Fruit fly (Drosophila melanogaster) whole organism, embryonic: ENCODE measurements around the gene Pss.

Experiments used
- Antp ChIP-seq: fragments of 200-800 bp; sonication (Bioruptor generic); optimal IDR thresholded peaks from 3 replicates; lab custom pipeline; 2016; ENCODE audit warnings: missing biosample characterization, missing genetic modification characterization
- C15 ChIP-seq: fragments of 200-800 bp; sonication (Bioruptor generic); IDR thresholded peaks from 3 replicates; pipeline ENCODE4 v1.3.6; 2022; ENCODE audit warnings: missing biosample characterization, missing genetic modification characterization
- CG10431 ChIP-seq: fragments of 200-800 bp; sonication (Bioruptor generic); optimal IDR thresholded peaks from 3 replicates; lab custom pipeline; 2018; ENCODE audit warnings: missing biosample characterization, mild to moderate bottlenecking, missing genetic modification characterization
- CG10979 ChIP-seq: fragments of 200-800 bp; sonication (Bioruptor generic); optimal IDR thresholded peaks from 2 replicates; lab custom pipeline; 2018; ENCODE audit warnings: missing biosample characterization, mild to moderate bottlenecking, missing genetic modification characterization, moderate library complexity
- CG12299 ChIP-seq: fragments of 200-800 bp; sonication (Bioruptor generic); optimal IDR thresholded peaks from 2 replicates; lab custom pipeline; 2018; ENCODE audit warnings: missing biosample characterization, mild to moderate bottlenecking, missing genetic modification characterization
- CG12391 ChIP-seq: fragments of 200-800 bp; sonication (Bioruptor generic); optimal IDR thresholded peaks from 3 replicates; lab custom pipeline; 2018; ENCODE audit warnings: missing biosample characterization, mild to moderate bottlenecking, missing genetic modification characterization, moderate library complexity
- CG14667 ChIP-seq: fragments of 200-800 bp; sonication (Bioruptor generic); IDR thresholded peaks from 2 replicates; pipeline ENCODE4 v1.3.6; 2022; ENCODE audit warnings: missing biosample characterization, missing genetic modification characterization
- CG17186 ChIP-seq: fragments of 200-800 bp; sonication (Bioruptor generic); optimal IDR thresholded peaks from 3 replicates; lab custom pipeline; 2017; ENCODE audit warnings: missing biosample characterization, missing genetic modification reagents, missing genetic modification characterization
- CG17328 ChIP-seq: fragments of 200-800 bp; sonication (Bioruptor generic); IDR thresholded peaks from 2 replicates; pipeline ENCODE4 v1.3.6; 2022; ENCODE audit warnings: missing biosample characterization, missing genetic modification characterization
- CG2129 ChIP-seq: fragments of 200-800 bp; sonication (Bioruptor generic); IDR thresholded peaks from 2 replicates; pipeline ENCODE4 v1.3.6; 2022; ENCODE audit warnings: missing biosample characterization, missing genetic modification characterization; ENCODE audit not compliant: partially characterized antibody
- CG2712 ChIP-seq: fragments of 200-800 bp; optimal IDR thresholded peaks from 3 replicates; lab custom pipeline; 2019; ENCODE audit warnings: missing biosample characterization, mild to moderate bottlenecking, missing genetic modification characterization, moderate library complexity
- CG32772 ChIP-seq: fragments of 200-800 bp; sonication (Bioruptor generic); IDR thresholded peaks from 2 replicates; pipeline ENCODE4 v1.3.6; 2022; ENCODE audit warnings: missing biosample characterization, missing genetic modification characterization
- CG33557 ChIP-seq: fragments of 200-800 bp; sonication (Bioruptor generic); optimal IDR thresholded peaks from 2 replicates; lab custom pipeline; 2019; ENCODE audit warnings: missing biosample characterization, mild to moderate bottlenecking, missing genetic modification characterization, moderate library complexity
- CG34422 ChIP-seq: fragments of 200-800 bp; sonication (Bioruptor generic); IDR thresholded peaks from 3 replicates; pipeline ENCODE4 v1.3.6; 2022; ENCODE audit warnings: missing biosample characterization, missing genetic modification characterization
- CG3726 ChIP-seq: fragments of 200-800 bp; sonication (Bioruptor generic); IDR thresholded peaks from 3 replicates; pipeline ENCODE4, ENCODE4 v1.3.6; 2022; ENCODE audit warnings: missing biosample characterization, missing genetic modification characterization
- CG6683 ChIP-seq: fragments of 200-800 bp; sonication (Bioruptor generic); optimal IDR thresholded peaks from 2 replicates; lab custom pipeline; 2017; ENCODE audit warnings: missing biosample characterization, mild to moderate bottlenecking, missing genetic modification characterization, missing genetic modification reagents
- CG7839 ChIP-seq: fragments of 200-800 bp; sonication (Bioruptor generic); optimal IDR thresholded peaks from 3 replicates; lab custom pipeline; 2018; ENCODE audit warnings: missing biosample characterization, mild to moderate bottlenecking, missing genetic modification characterization, moderate library complexity
- CG7987 ChIP-seq: fragments of 200-800 bp; sonication (Bioruptor generic); optimal IDR thresholded peaks from 2 replicates; lab custom pipeline; 2018; ENCODE audit warnings: missing biosample characterization, mild to moderate bottlenecking, missing genetic modification characterization, moderate library complexity
- CG9215 ChIP-seq: fragments of 200-800 bp; sonication (Bioruptor generic); IDR thresholded peaks from 2 replicates; pipeline ENCODE4 v1.3.6; 2022; ENCODE audit warnings: missing biosample characterization, missing genetic modification characterization
- CTCF ChIP-seq: fragments of 200-800 bp; sonication (Bioruptor generic); optimal IDR thresholded peaks from 2 replicates; lab custom pipeline; 2017; ENCODE audit warnings: missing biosample characterization, mild to moderate bottlenecking, missing genetic modification characterization, moderate library complexity
- Doc3 ChIP-seq: fragments of 200-800 bp; sonication (Bioruptor generic); IDR thresholded peaks from 3 replicates; pipeline ENCODE4 v1.3.6; 2022; ENCODE audit warnings: missing biosample characterization, missing genetic modification characterization; ENCODE audit not compliant: partially characterized antibody
- H15 ChIP-seq: fragments of 200-800 bp; sonication (Bioruptor generic); IDR thresholded peaks from 3 replicates; pipeline ENCODE4 v1.3.6; 2022; ENCODE audit warnings: missing biosample characterization, missing genetic modification characterization
- NC2α ChIP-seq: fragments of 200-800 bp; sonication (Bioruptor generic); optimal IDR thresholded peaks from 2 replicates; lab custom pipeline; 2016; ENCODE audit warnings: missing biosample characterization, missing genetic modification characterization
- NFAT ChIP-seq: fragments of 200-800 bp; sonication (Bioruptor generic); IDR thresholded peaks from 2 replicates; pipeline ENCODE4 v1.3.6; 2022; ENCODE audit warnings: missing biosample characterization, missing genetic modification characterization
- Oaz ChIP-seq: fragments of 200-800 bp; sonication (Bioruptor generic); IDR thresholded peaks from 2 replicates; pipeline ENCODE4 v1.3.6; 2022; ENCODE audit warnings: missing biosample characterization, missing genetic modification characterization
- Poxn ChIP-seq: fragments of 200-800 bp; sonication (Bioruptor generic); IDR thresholded peaks from 2 replicates; pipeline ENCODE4 v1.3.6; 2022; ENCODE audit warnings: missing biosample characterization, missing genetic modification characterization
- ab ChIP-seq: fragments of 200-800 bp; sonication (Bioruptor generic); optimal IDR thresholded peaks from 2 replicates; lab custom pipeline; 2016; ENCODE audit warnings: missing biosample characterization, missing genetic modification characterization
- ac ChIP-seq: fragments of 200-800 bp; sonication (Bioruptor generic); optimal IDR thresholded peaks from 3 replicates; lab custom pipeline; 2017; ENCODE audit warnings: missing biosample characterization, mild to moderate bottlenecking, missing genetic modification characterization
- amos ChIP-seq: fragments of 200-800 bp; sonication (Bioruptor generic); IDR thresholded peaks from 2 replicates; pipeline ENCODE4 v1.3.6; 2022; ENCODE audit warnings: missing biosample characterization, missing genetic modification characterization; ENCODE audit not compliant: partially characterized antibody
- btn ChIP-seq: fragments of 200-800 bp; sonication (Bioruptor generic); optimal IDR thresholded peaks from 2 replicates; lab custom pipeline; 2016; ENCODE audit warnings: missing biosample characterization, missing genetic modification characterization
- chm ChIP-seq: fragments of 200-800 bp; sonication (Bioruptor generic); IDR thresholded peaks from 2 replicates; pipeline ENCODE4 v1.3.6; 2022; ENCODE audit warnings: missing biosample characterization, missing genetic modification characterization
- eyg ChIP-seq: fragments of 200-800 bp; sonication (Bioruptor generic); optimal IDR thresholded peaks from 3 replicates; lab custom pipeline; 2016; ENCODE audit warnings: missing biosample characterization, missing genetic modification characterization
- fd102C ChIP-seq: fragments of 200-800 bp; sonication (Bioruptor generic); optimal IDR thresholded peaks from 2 replicates; lab custom pipeline; 2018; ENCODE audit warnings: missing biosample characterization, mild to moderate bottlenecking, missing genetic modification characterization, moderate library complexity
- grau ChIP-seq: fragments of 200-800 bp; optimal IDR thresholded peaks from 3 replicates; lab custom pipeline; 2019; ENCODE audit warnings: missing biosample characterization, mild to moderate bottlenecking, missing genetic modification characterization, moderate library complexity
- hbn ChIP-seq: fragments of 200-800 bp; sonication (Bioruptor generic); IDR thresholded peaks from 2 replicates; pipeline ENCODE4 v1.3.6; 2022; ENCODE audit warnings: missing biosample characterization, missing genetic modification characterization; ENCODE audit not compliant: partially characterized antibody
- her ChIP-seq: fragments of 200-800 bp; sonication (Bioruptor generic); optimal IDR thresholded peaks from 2 replicates; lab custom pipeline; 2016; ENCODE audit warnings: missing biosample characterization, missing genetic modification characterization
- lmd ChIP-seq: fragments of 200-800 bp; sonication (Bioruptor generic); IDR thresholded peaks from 2 replicates; pipeline ENCODE4 v1.3.6; 2022; ENCODE audit warnings: missing biosample characterization, missing genetic modification characterization
- mld ChIP-seq: fragments of 200-800 bp; sonication (Bioruptor generic); IDR thresholded peaks from 3 replicates; pipeline ENCODE4 v1.3.6; 2022; ENCODE audit warnings: missing biosample characterization, missing genetic modification characterization; ENCODE audit not compliant: partially characterized antibody
- nau ChIP-seq: fragments of 200-800 bp; sonication (Bioruptor generic); optimal IDR thresholded peaks from 3 replicates; lab custom pipeline; 2017; ENCODE audit warnings: missing biosample characterization, mild to moderate bottlenecking, missing genetic modification characterization, missing genetic modification reagents
- oc ChIP-seq: fragments of 200-800 bp; sonication (Bioruptor generic); optimal IDR thresholded peaks from 2 replicates; lab custom pipeline; 2018; ENCODE audit warnings: missing biosample characterization, mild to moderate bottlenecking, missing genetic modification characterization, moderate library complexity
- ranshi ChIP-seq: fragments of 200-800 bp; sonication (Bioruptor generic); IDR thresholded peaks from 2 replicates; pipeline ENCODE4 v1.3.6; 2022; ENCODE audit warnings: missing biosample characterization, missing genetic modification characterization
- scrt ChIP-seq: fragments of 200-800 bp; sonication (Bioruptor generic); optimal IDR thresholded peaks from 2 replicates; lab custom pipeline; 2018; ENCODE audit warnings: missing biosample characterization, mild to moderate bottlenecking, missing genetic modification characterization, moderate library complexity
- slou ChIP-seq: fragments of 200-800 bp; sonication (Bioruptor generic); optimal IDR thresholded peaks from 3 replicates; lab custom pipeline; 2016; ENCODE audit warnings: missing biosample characterization, missing genetic modification characterization
- so ChIP-seq: fragments of 200-800 bp; sonication (Bioruptor generic); IDR thresholded peaks from 3 replicates; pipeline ENCODE4 v1.3.6; 2022; ENCODE audit warnings: missing biosample characterization, missing genetic modification characterization
- stwl ChIP-seq: fragments of 200-800 bp; sonication (Bioruptor generic); optimal IDR thresholded peaks from 3 replicates; lab custom pipeline; 2018; ENCODE audit warnings: missing biosample characterization, mild to moderate bottlenecking, missing genetic modification characterization, moderate library complexity
- trem ChIP-seq: fragments of 200-800 bp; optimal IDR thresholded peaks from 3 replicates; lab custom pipeline; 2019; ENCODE audit warnings: missing biosample characterization, mild to moderate bottlenecking, missing genetic modification characterization, moderate library complexity
- ttk ChIP-seq: fragments of 200-800 bp; sonication (Bioruptor generic); IDR thresholded peaks from 2 replicates; pipeline ENCODE4 v2.1.2; 2022; ENCODE audit warnings: missing biosample characterization, missing genetic modification characterization
- unpg ChIP-seq: fragments of 200-800 bp; sonication (Bioruptor generic); optimal IDR thresholded peaks from 3 replicates; lab custom pipeline; 2018; ENCODE audit warnings: missing biosample characterization, mild to moderate bottlenecking, missing genetic modification characterization, moderate library complexity
- zen ChIP-seq: fragments of 200-800 bp; sonication (Bioruptor generic); optimal IDR thresholded peaks from 3 replicates; lab custom pipeline; 2018; ENCODE audit warnings: missing biosample characterization, mild to moderate bottlenecking, missing genetic modification characterization, moderate library complexity

Gene Pss

DNA sequence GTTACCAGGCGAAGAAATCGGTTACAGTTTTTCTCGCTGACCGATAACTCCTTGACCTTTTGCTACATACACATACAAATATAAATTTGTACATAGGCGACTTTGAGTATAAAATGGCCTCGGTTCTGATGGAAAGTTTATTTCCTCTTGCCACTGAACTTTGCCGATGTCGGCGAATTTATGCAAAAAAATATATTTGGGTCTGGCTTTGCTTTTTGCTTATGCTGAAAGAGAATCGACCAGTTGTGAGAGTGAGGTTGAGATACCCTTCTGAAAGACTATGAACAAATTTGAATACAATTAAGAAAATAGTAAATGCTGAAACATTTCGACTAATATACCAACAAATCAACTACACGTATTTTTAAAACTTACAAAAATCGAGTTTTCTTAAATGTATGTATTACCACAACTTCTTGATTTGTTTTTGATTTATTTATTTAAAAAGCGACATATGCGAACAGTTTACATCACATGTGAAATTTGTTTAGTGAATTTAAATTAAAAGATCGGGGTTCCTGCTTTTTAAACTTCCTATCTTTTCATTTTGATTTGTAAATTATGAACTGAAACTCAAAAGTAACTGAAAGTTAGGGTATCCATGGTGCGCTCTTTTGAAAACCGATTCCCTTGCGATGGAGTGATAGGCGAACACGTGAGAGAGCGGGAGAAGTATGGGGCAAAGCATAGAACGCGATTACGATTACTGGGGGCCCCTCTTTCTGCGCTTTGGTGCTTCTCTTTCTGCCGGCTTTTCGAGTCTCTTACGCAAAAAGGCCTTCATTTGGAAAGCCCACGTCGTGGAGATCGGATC lies 16.6 kb downstream of the Pss start (continued):
- TF ChIP-seq lmd: peak; percentile 37; the same call in 1 of the 2 replicates
- no peak for TF ChIP-seq C15 (GFP tag; lab: Robert Waterston, UW)
- no peak for TF ChIP-seq mld (GFP tag; lab: Robert Waterston, UW)
- peak; percentile 48 for TF ChIP-seq CG9215
- TF ChIP-seq CTCF (GFP tag; lab: Kevin White, UChicago): no peak
- no peak for TF ChIP-seq amos
- TF ChIP-seq CG3726 (GFP tag; lab: Robert Waterston, UW): no peak
- TF ChIP-seq NC2α (GFP tag; lab: Kevin White, UChicago): peak; percentile 25
- no peak for TF ChIP-seq ab
- TF ChIP-seq Antp (GFP tag; lab: Kevin White, UChicago): peak; percentile 5
- peak; percentile 60 for TF ChIP-seq CG10431 (GFP tag; lab: Kevin White, UChicago)
- TF ChIP-seq her (GFP tag; lab: Kevin White, UChicago): peak; percentile 60
- TF ChIP-seq so (GFP tag; lab: Robert Waterston, UW): no peak
- no peak for TF ChIP-seq CG2129 (GFP tag; lab: Robert Waterston, UW)
- TF ChIP-seq CG32772 (GFP tag; lab: Robert Waterston, UW): no peak
- peak; percentile 28 for TF ChIP-seq slou
- no peak for TF ChIP-seq stwl (tag; lab: Kevin White, UChicago)
- no peak for TF ChIP-seq H15 (GFP tag; lab: Robert Waterston, UW)
- TF ChIP-seq CG12391: peak; percentile 84
- peak; percentile 83 for TF ChIP-seq CG10979
- TF ChIP-seq CG6683 (GFP tag; lab: Kevin White, UChicago): peak; percentile 69
- TF ChIP-seq eyg (GFP tag; lab: Kevin White, UChicago): peak; percentile 35
- TF ChIP-seq CG2712 (tag; lab: Kevin White, UChicago): peak; percentile 85
- TF ChIP-seq, all 482 proteins: peak for 284

DNA sequence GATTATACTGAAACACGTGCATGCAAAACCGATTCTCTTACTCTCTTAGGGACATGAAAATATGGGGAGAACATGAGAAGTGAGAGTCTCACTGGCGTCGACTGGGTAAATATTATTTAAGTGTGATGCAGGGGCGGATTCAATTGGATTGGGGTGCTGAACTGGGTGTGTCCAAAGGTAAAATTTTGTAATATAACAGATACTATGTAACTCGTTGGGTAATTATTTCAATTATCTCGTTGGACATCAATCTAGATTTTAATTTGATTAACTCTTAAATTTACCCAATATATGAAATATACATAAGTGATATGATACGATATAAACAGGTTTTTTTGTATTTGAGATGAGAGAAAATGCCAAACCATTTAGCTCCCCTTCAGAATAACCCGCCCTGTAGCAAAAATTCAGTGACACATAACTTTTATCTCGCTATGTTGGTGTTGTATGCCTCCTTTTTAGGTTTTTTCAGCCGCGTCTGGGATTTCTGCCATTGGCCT lies 17.8 kb downstream of the Pss start:
- peak; percentile 89; the same call in 1 of the 2 replicates for TF ChIP-seq ttk (GFP tag; lab: Robert Waterston, UW)
- TF ChIP-seq btn: peak; percentile 21
- TF ChIP-seq CG17186 (GFP tag; lab: Kevin White, UChicago): peak; percentile 38
- TF ChIP-seq chm (GFP tag; lab: Robert Waterston, UW): peak; percentile 92
- peak; percentile 80 for TF ChIP-seq ab
- peak; percentile 88 for TF ChIP-seq Poxn (GFP tag; lab: Robert Waterston, UW)
- peak; percentile 88 for TF ChIP-seq unpg
- TF ChIP-seq NFAT (GFP tag; lab: Robert Waterston, UW): peak; percentile 98
- TF ChIP-seq nau (GFP tag; lab: Kevin White, UChicago): peak; percentile 89
- TF ChIP-seq CG33557: peak; percentile 79
- peak; percentile 78 for TF ChIP-seq CG7987
- TF ChIP-seq CG14667 (GFP tag; lab: Robert Waterston, UW): no peak; the same call in 1 of the 2 replicates
- TF ChIP-seq CG17328 (GFP tag; lab: Robert Waterston, UW): peak; percentile 83
- TF ChIP-seq hbn: peak; percentile 42; the same call in 1 of the 2 replicates
- TF ChIP-seq ranshi (GFP tag; lab: Robert Waterston, UW): peak; percentile 91; the same call in 1 of the 2 replicates
- TF ChIP-seq trem (tag; lab: Kevin White, UChicago): peak; percentile 46
- peak; percentile 13 for TF ChIP-seq ac
- no peak for TF ChIP-seq Doc3 (GFP tag; lab: Robert Waterston, UW)
- TF ChIP-seq scrt: peak; percentile 84
- peak; percentile 78 for TF ChIP-seq oc (tag; lab: Kevin White, UChicago)
- no peak; the same call in 1 of the 2 replicates for TF ChIP-seq Oaz
- peak; percentile 83 for TF ChIP-seq zen (tag; lab: Kevin White, UChicago)
- TF ChIP-seq grau (tag; lab: Kevin White, UChicago): peak; percentile 93
- peak; percentile 93 for TF ChIP-seq CG34422
- TF ChIP-seq CG7839: peak; percentile 96
- peak; percentile 77 for TF ChIP-seq CG12299
- TF ChIP-seq fd102C (GFP tag; lab: Kevin White, UChicago): no peak
